Worm (Caenorhabditis elegans): ENCODE measurements around the gene F45E4.5.

- TF ChIP-seq elt-2 (tag; optimal IDR thresholded peaks at IDR 0.05) (no peak), ztf-4 (tag; optimal IDR thresholded peaks at IDR 0.05) (no peak), ztf-11 (tag; optimal IDR thresholded peaks at IDR 0.05) (no peak), nhr-11 (tag; optimal IDR thresholded peaks at IDR 0.05) (no peak), lin-39 (tag; optimal IDR thresholded peaks at IDR 0.05) (no peak), snpc-4 (tag; optimal IDR thresholded peaks at IDR 0.05) (no peak), hlh-4 (tag; optimal IDR thresholded peaks at IDR 0.05) (no peak), lin-13 (GFP tag; optimal IDR thresholded peaks at IDR 0.05) (no peak)
Measured at ce11 chrIV:7605413-7605812, 23.4 kb downstream of the F45E4.5 start.
